Worm (Caenorhabditis elegans) whole organism, late embryonic: Measurements from ENCODE around the gene R13A1.5.

ENCODE experiments used
- C08G9.2 ChIP-seq: sonication (generic microtip); optimal IDR thresholded peaks from 2 replicates; lab custom pipeline; 2016; ENCODE audit warnings: mild to moderate bottlenecking, missing genetic modification characterization, moderate library complexity, missing compliant biosample characterization
- C38D4.7 ChIP-seq: fragments of 200-800 bp; sonication (Bioruptor generic); optimal IDR thresholded peaks from 2 replicates; lab custom pipeline; 2018; ENCODE audit warnings: mild to moderate bottlenecking, missing genetic modification characterization, moderate library complexity, missing compliant biosample characterization
- K02D7.2 ChIP-seq: sonication (generic microtip); optimal IDR thresholded peaks from 2 replicates; lab custom pipeline; 2017; ENCODE audit warnings: mild to moderate bottlenecking, missing genetic modification characterization, missing compliant biosample characterization
- T23F11.4 ChIP-seq: fragments of 200-800 bp; sonication (Bioruptor generic); optimal IDR thresholded peaks from 2 replicates; lab custom pipeline; 2018; ENCODE audit warnings: mild to moderate bottlenecking, missing genetic modification characterization, missing compliant biosample characterization
- Y22D7AL.16 ChIP-seq: sonication (generic microtip); optimal IDR thresholded peaks from 2 replicates; lab custom pipeline; 2016; ENCODE audit warnings: missing genetic modification characterization, missing compliant biosample characterization
- ahr-1 ChIP-seq: sonication (generic microtip); optimal IDR thresholded peaks from 2 replicates; lab custom pipeline; 2016; ENCODE audit warnings: missing genetic modification characterization, missing compliant biosample characterization
- ama-1 ChIP-seq: fragments of 150-350 bp; optimal IDR thresholded peaks from 2 replicates; lab custom pipeline; 2014
- ceh-14 ChIP-seq: sonication (generic microtip); optimal IDR thresholded peaks from 2 replicates; lab custom pipeline; 2016; ENCODE audit warnings: missing genotype, missing genetic modification characterization, missing compliant biosample characterization
- ceh-18 ChIP-seq: sonication (generic microtip); optimal IDR thresholded peaks from 2 replicates; lab custom pipeline; 2016; ENCODE audit warnings: missing genetic modification characterization, missing compliant biosample characterization
- ceh-19 ChIP-seq: fragments of 200-800 bp; sonication (Bioruptor generic); optimal IDR thresholded peaks from 2 replicates; lab custom pipeline; 2018; ENCODE audit warnings: mild to moderate bottlenecking, missing genetic modification characterization, missing compliant biosample characterization
- ceh-2 ChIP-seq: sonication (generic microtip); optimal IDR thresholded peaks from 2 replicates; lab custom pipeline; 2016; ENCODE audit warnings: missing genotype, missing genetic modification characterization, missing compliant biosample characterization
- ceh-22 ChIP-seq: sonication (generic microtip); optimal IDR thresholded peaks from 2 replicates; lab custom pipeline; 2017; ENCODE audit warnings: missing biosample characterization, missing genetic modification characterization
- ceh-31 ChIP-seq: sonication (generic microtip); optimal IDR thresholded peaks from 2 replicates; lab custom pipeline; 2016; ENCODE audit warnings: missing genetic modification characterization, missing compliant biosample characterization
- ceh-45 ChIP-seq: fragments of 200-800 bp; sonication (Bioruptor generic); IDR thresholded peaks from 2 replicates; pipeline ENCODE4 v1.3.6; 2022; ENCODE audit warnings: missing genetic modification reagents, missing genetic modification characterization, missing compliant biosample characterization
- ceh-48 ChIP-seq: sonication (generic microtip); optimal IDR thresholded peaks from 2 replicates; lab custom pipeline; 2016; ENCODE audit warnings: missing genetic modification characterization, inconsistent platforms, missing compliant biosample characterization
- ceh-9 ChIP-seq: sonication (generic microtip); optimal IDR thresholded peaks from 2 replicates; lab custom pipeline; 2016; ENCODE audit warnings: mild to moderate bottlenecking, missing genetic modification characterization, inconsistent platforms, missing compliant biosample characterization
- che-1 ChIP-seq: sonication (generic microtip); optimal IDR thresholded peaks from 2 replicates; lab custom pipeline; 2016; ENCODE audit warnings: mild to moderate bottlenecking, missing genetic modification characterization, missing compliant biosample characterization
- dve-1 ChIP-seq: sonication (generic microtip); optimal IDR thresholded peaks from 2 replicates; lab custom pipeline; 2017; ENCODE audit warnings: antibody characterized with exemption, mild to moderate bottlenecking, missing genetic modification characterization, missing compliant biosample characterization
- elt-2 ChIP-seq: sonication (generic microtip); optimal IDR thresholded peaks from 2 replicates; lab custom pipeline; 2016; ENCODE audit warnings: missing genetic modification reagents, missing genetic modification characterization, missing compliant biosample characterization
- elt-4 ChIP-seq: sonication (generic microtip); optimal IDR thresholded peaks from 2 replicates; lab custom pipeline; 2016; ENCODE audit warnings: missing genetic modification characterization, missing compliant biosample characterization
- ets-4 ChIP-seq: sonication (generic microtip); optimal IDR thresholded peaks from 2 replicates; lab custom pipeline; 2016; ENCODE audit warnings: missing genetic modification characterization, missing compliant biosample characterization
- eyg-1 ChIP-seq: sonication (generic microtip); optimal IDR thresholded peaks from 2 replicates; lab custom pipeline; 2016; ENCODE audit warnings: missing genotype, missing genetic modification characterization, missing compliant biosample characterization
- fax-1 ChIP-seq: sonication (generic microtip); optimal IDR thresholded peaks from 2 replicates; lab custom pipeline; 2016; ENCODE audit warnings: missing genotype, missing genetic modification characterization, missing compliant biosample characterization
- fkh-10 ChIP-seq: fragments of 150-350 bp; optimal IDR thresholded peaks from 2 replicates; lab custom pipeline; 2014; ENCODE audit warnings: missing biosample characterization, missing genetic modification reagents, missing genetic modification characterization
- fkh-6 ChIP-seq: sonication (generic microtip); optimal IDR thresholded peaks from 2 replicates; lab custom pipeline; 2016; ENCODE audit warnings: missing genetic modification characterization, missing compliant biosample characterization
- gmeb-2 ChIP-seq: sonication (generic microtip); optimal IDR thresholded peaks from 2 replicates; lab custom pipeline; 2016; ENCODE audit warnings: missing genetic modification characterization, inconsistent platforms, missing compliant biosample characterization
- hlh-15 ChIP-seq: sonication (generic microtip); optimal IDR thresholded peaks from 2 replicates; lab custom pipeline; 2016; ENCODE audit warnings: missing genetic modification characterization, missing compliant biosample characterization
- hlh-6 ChIP-seq: sonication (generic microtip); optimal IDR thresholded peaks from 2 replicates; lab custom pipeline; 2016; ENCODE audit warnings: missing genotype, missing genetic modification characterization, missing compliant biosample characterization
- hlh-8 ChIP-seq: sonication (generic microtip); optimal IDR thresholded peaks from 2 replicates; lab custom pipeline; 2016; ENCODE audit warnings: missing genotype, missing genetic modification characterization, missing compliant biosample characterization
- lin-11 ChIP-seq: fragments of 200-800 bp; sonication (Bioruptor generic); optimal IDR thresholded peaks from 2 replicates; lab custom pipeline; 2018; ENCODE audit warnings: mild to moderate bottlenecking, missing genetic modification characterization, missing compliant biosample characterization
- mec-3 ChIP-seq: sonication (generic microtip); optimal IDR thresholded peaks from 2 replicates; lab custom pipeline; 2016; ENCODE audit warnings: borderline replicate concordance, missing genetic modification characterization, missing compliant biosample characterization
- nfya-1 ChIP-seq: sonication (generic microtip); optimal IDR thresholded peaks from 2 replicates; lab custom pipeline; 2017; ENCODE audit warnings: missing genetic modification characterization, mild to moderate bottlenecking, missing compliant biosample characterization, antibody characterized with exemption, moderate library complexity
- nhr-11 ChIP-seq: fragments of 150-350 bp; optimal IDR thresholded peaks from 2 replicates; lab custom pipeline; 2014; ENCODE audit warnings: missing biosample characterization, missing genetic modification characterization
- nhr-232 ChIP-seq: sonication (generic microtip); optimal IDR thresholded peaks from 2 replicates; lab custom pipeline; 2016; ENCODE audit warnings: missing genetic modification characterization, missing compliant biosample characterization
- npax-4 ChIP-seq: sonication (generic microtip); optimal IDR thresholded peaks from 2 replicates; lab custom pipeline; 2016; ENCODE audit warnings: missing genetic modification characterization, missing compliant biosample characterization
- odd-2 ChIP-seq: sonication (generic microtip); optimal IDR thresholded peaks from 2 replicates; lab custom pipeline; 2017; ENCODE audit warnings: antibody characterized with exemption, mild to moderate bottlenecking, missing genetic modification characterization, missing compliant biosample characterization
- pag-3 ChIP-seq: sonication (generic microtip); optimal IDR thresholded peaks from 2 replicates; lab custom pipeline; 2016; ENCODE audit warnings: missing compliant biosample characterization, missing genetic modification characterization, borderline replicate concordance
- pat-9 ChIP-seq: fragments of 200-800 bp; sonication (Bioruptor generic); optimal IDR thresholded peaks from 2 replicates; lab custom pipeline; 2018; ENCODE audit warnings: mild to moderate bottlenecking, missing genetic modification characterization, moderate library complexity, missing compliant biosample characterization
- pax-1 ChIP-seq: fragments of 150-350 bp; optimal IDR thresholded peaks from 2 replicates; lab custom pipeline; 2014; ENCODE audit warnings: missing biosample characterization, missing genetic modification characterization
- pha-4 ChIP-seq: fragments of 150-350 bp; optimal IDR thresholded peaks from 2 replicates; lab custom pipeline; 2018; ENCODE audit warnings: missing biosample characterization, missing genetic modification reagents, missing genetic modification characterization
- pqm-1 ChIP-seq: sonication (generic microtip); optimal IDR thresholded peaks from 2 replicates; lab custom pipeline; 2016; ENCODE audit warnings: missing genetic modification characterization, missing compliant biosample characterization
- pros-1 ChIP-seq: fragments of 150-350 bp; optimal IDR thresholded peaks from 2 replicates; lab custom pipeline; 2014; ENCODE audit warnings: missing biosample characterization, missing genetic modification reagents, missing genetic modification characterization
- ref-2 ChIP-seq: sonication (generic microtip); optimal IDR thresholded peaks from 2 replicates; lab custom pipeline; 2016; ENCODE audit warnings: missing genetic modification characterization, missing compliant biosample characterization
- sox-2 ChIP-seq: fragments of 200-800 bp; sonication (Bioruptor generic); IDR thresholded peaks from 2 replicates; pipeline ENCODE4 v1.3.6; 2022; ENCODE audit warnings: missing genetic modification reagents, missing genetic modification characterization, missing compliant biosample characterization
- sox-4 ChIP-seq: sonication (generic microtip); optimal IDR thresholded peaks from 2 replicates; lab custom pipeline; 2017; ENCODE audit warnings: mild to moderate bottlenecking, missing genetic modification characterization, inconsistent platforms, missing compliant biosample characterization
- syd-9 ChIP-seq: sonication (generic microtip); optimal IDR thresholded peaks from 2 replicates; lab custom pipeline; 2016; ENCODE audit warnings: mild to moderate bottlenecking, missing genetic modification characterization, moderate library complexity, missing compliant biosample characterization
- tbx-2 ChIP-seq: sonication (generic microtip); optimal IDR thresholded peaks from 2 replicates; lab custom pipeline; 2016; ENCODE audit warnings: missing genetic modification characterization, missing compliant biosample characterization
- tbx-7 ChIP-seq: sonication (generic microtip); optimal IDR thresholded peaks from 2 replicates; lab custom pipeline; 2016; ENCODE audit warnings: missing genotype, missing genetic modification characterization, missing compliant biosample characterization
- ttx-3 ChIP-seq: sonication (generic microtip); optimal IDR thresholded peaks from 2 replicates; lab custom pipeline; 2016; ENCODE audit warnings: missing genetic modification reagents, missing genetic modification characterization, missing compliant biosample characterization
- unc-3 ChIP-seq, 2 experiments: fragments of 200-800 bp in 1 of 2; sonication (Bioruptor generic) in 1 of 2; sonication (generic microtip) in 1 of 2; conservative IDR thresholded peaks in 1 of 2; optimal IDR thresholded peaks in 1 of 2; 2 replicates each; pipeline versions ENCODE4 v1.3.6 to Lab custom; 2016 to 2022; ENCODE audit warnings: missing compliant biosample characterization in 2 of 2, missing genetic modification characterization in 2 of 2, missing genetic modification reagents in 1 of 2
- unc-42 ChIP-seq: sonication (generic microtip); optimal IDR thresholded peaks from 2 replicates; lab custom pipeline; 2016; ENCODE audit warnings: missing genotype, missing genetic modification characterization, missing compliant biosample characterization
- unc-86 ChIP-seq: sonication (generic microtip); optimal IDR thresholded peaks from 2 replicates; lab custom pipeline; 2016; ENCODE audit warnings: missing genetic modification characterization, missing compliant biosample characterization
- ztf-16 ChIP-seq: sonication (generic microtip); optimal IDR thresholded peaks from 2 replicates; lab custom pipeline; 2017; ENCODE audit warnings: missing genetic modification characterization, missing compliant biosample characterization

The R13A1.5 gene

DNA sequence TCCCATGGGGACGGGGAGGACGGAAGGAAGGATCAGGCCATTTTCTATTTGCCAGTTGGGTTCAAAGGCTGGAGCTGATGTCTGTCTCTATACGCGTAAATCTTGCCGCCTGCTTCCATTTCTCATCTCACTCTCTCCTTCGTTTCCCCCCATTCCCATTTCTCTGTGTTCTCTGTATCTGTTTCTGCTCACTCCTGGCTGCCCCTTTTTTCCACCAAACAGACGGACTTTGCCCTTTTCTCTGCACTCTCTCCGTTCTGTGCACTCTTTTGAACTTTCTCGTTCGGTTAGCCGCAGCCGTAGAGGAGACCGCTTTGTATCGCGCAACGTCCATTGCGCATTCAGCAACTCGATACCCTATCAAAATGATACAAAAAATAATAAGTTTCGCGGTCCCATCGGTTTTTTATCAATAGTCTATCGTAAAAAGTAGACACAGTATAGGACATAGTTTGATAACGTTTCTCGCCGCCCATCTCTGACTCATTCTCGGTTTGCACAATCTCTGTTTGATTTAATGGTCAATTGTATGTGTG is 43.8 kb upstream of the R13A1.5 start:
- TF ChIP-seq ttx-3 (tag; lab: Kevin White, UChicago) (no peak), tbx-7 (tag; lab: Kevin White, UChicago) (peak; percentile 6), mec-3 (tag; lab: Kevin White, UChicago) (no peak), sox-2 (GFP tag; lab: Robert Waterston, UW) (no peak), che-1 (tag; lab: Kevin White, UChicago) (no peak), pros-1 (tag; lab: Kevin White, UChicago) (no peak), fkh-6 (tag; lab: Kevin White, UChicago) (peak; percentile 50), hlh-6 (peak; percentile 27), ceh-2 (tag; lab: Kevin White, UChicago) (peak; percentile 9), ceh-22 (tag; lab: Kevin White, UChicago) (no peak), hlh-8 (tag; lab: Kevin White, UChicago) (no peak), nfya-1 (tag; lab: Kevin White, UChicago) (peak; percentile 80), Y22D7AL.16 (tag; lab: Kevin White, UChicago) (no peak), lin-11 (tag; lab: Kevin White, UChicago) (no peak), pax-1 (tag; lab: Kevin White, UChicago) (no peak), pha-4 (tag; lab: Kevin White, UChicago) (no peak), unc-42 (tag; lab: Kevin White, UChicago) (peak; percentile 51), ahr-1 (tag; lab: Kevin White, UChicago) (no peak), T23F11.4 (GFP tag; lab: Kevin White, UChicago) (no peak), pqm-1 (no peak), odd-2 (no peak), nhr-11 (tag; lab: Kevin White, UChicago) (no peak), gmeb-2 (tag; lab: Kevin White, UChicago) (no peak), elt-4 (tag; lab: Kevin White, UChicago) (no peak), npax-4 (tag; lab: Kevin White, UChicago) (no peak), ceh-9 (tag; lab: Kevin White, UChicago) (no peak), ceh-19 (GFP tag; lab: Kevin White, UChicago) (peak; percentile 43), fax-1 (no peak), hlh-15 (tag; lab: Kevin White, UChicago) (no peak), ztf-16 (tag; lab: Kevin White, UChicago) (peak; percentile 6), ets-4 (tag; lab: Kevin White, UChicago) (peak; percentile 12), elt-2 (tag; lab: Kevin White, UChicago) (peak; percentile 96), unc-3 (GFP tag; conservative IDR thresholded peaks at IDR 0.05; lab: Robert Waterston, UW) (no peak), unc-3 (tag; optimal IDR thresholded peaks at IDR 0.05; lab: Kevin White, UChicago) (no peak), K02D7.2 (tag; lab: Kevin White, UChicago) (no peak), ref-2 (tag; lab: Kevin White, UChicago) (peak; percentile 45), fkh-10 (no peak), ceh-18 (tag; lab: Kevin White, UChicago) (peak; percentile 75), ceh-14 (tag; lab: Kevin White, UChicago) (peak; percentile 50), sox-4 (tag; lab: Kevin White, UChicago) (no peak), pat-9 (tag; lab: Kevin White, UChicago) (no peak), ama-1 (lab: Kevin White, UChicago) (no peak), nhr-232 (tag; lab: Kevin White, UChicago) (no peak), unc-86 (tag; lab: Kevin White, UChicago) (no peak), C08G9.2 (tag; lab: Kevin White, UChicago) (peak; percentile 45), dve-1 (tag; lab: Kevin White, UChicago) (no peak), eyg-1 (tag; lab: Kevin White, UChicago) (peak; percentile 24), pag-3 (tag; lab: Kevin White, UChicago) (no peak), syd-9 (tag; lab: Kevin White, UChicago) (peak; percentile 39), ceh-45 (no peak), ceh-31 (tag; lab: Kevin White, UChicago) (peak; percentile 80), C38D4.7 (GFP tag; lab: Kevin White, UChicago) (no peak), ceh-48 (tag; lab: Kevin White, UChicago) (no peak), tbx-2 (tag; lab: Kevin White, UChicago) (peak; percentile 70)
